Worm (Caenorhabditis elegans): ENCODE data around the gene asb-1.
A peak's percentile ranks its signal among the peaks of the same experiment; 100 is the strongest.

The asb-1 gene

ce11 chrIII:4595771-4596227 is at the start of gene asb-1:
Gene asb-1 (minus strand): TSS chrIII:4595821.
- TF ChIP-seq ztf-4 (tag; optimal IDR thresholded peaks at IDR 0.05), result no peak
- no peak for TF ChIP-seq fkh-2 (tag; optimal IDR thresholded peaks at IDR 0.05)
- TF ChIP-seq eor-1 (tag; optimal IDR thresholded peaks at IDR 0.05), result no peak
- TF ChIP-seq zag-1 (tag; optimal IDR thresholded peaks at IDR 0.05), result no peak
- no peak for TF ChIP-seq fkh-10 (GFP tag; optimal IDR thresholded peaks at IDR 0.05)
- TF ChIP-seq jun-1 (tag; optimal IDR thresholded peaks at IDR 0.05), result no peak
- TF ChIP-seq aly-2 (tag; optimal IDR thresholded peaks at IDR 0.05), result no peak
- no peak for TF ChIP-seq elt-3 (tag; optimal IDR thresholded peaks at IDR 0.05)
- TF ChIP-seq nhr-43 (tag; optimal IDR thresholded peaks at IDR 0.05; ENCODE audit: poor library complexity, severe bottlenecking), result no peak
- TF ChIP-seq sea-2 (GFP tag; optimal IDR thresholded peaks at IDR 0.05), result no peak
- no peak for TF ChIP-seq ztf-11 (tag; optimal IDR thresholded peaks at IDR 0.05)
- no peak for TF ChIP-seq elt-2 (tag; optimal IDR thresholded peaks at IDR 0.05)

ce11 chrIII:4643262-4643661 is 47.6 kb upstream of the asb-1 start, which contains the start of gene pfas-1:
Gene pfas-1 (minus strand): TSS chrIII:4643310.
- TF ChIP-seq pha-4 (tag; optimal IDR thresholded peaks at IDR 0.05), result no peak
- peak; percentile 79 for TF ChIP-seq elt-2 (tag; optimal IDR thresholded peaks at IDR 0.05)
- peak; percentile 57 for TF ChIP-seq pqm-1 (tag; optimal IDR thresholded peaks at IDR 0.05)
- no peak for TF ChIP-seq lsy-12 (tag; optimal IDR thresholded peaks at IDR 0.05)

ce11 chrIII:4634947-4635346 is 39.3 kb upstream of the asb-1 start, which contains the start of gene clec-153:
Gene clec-153 (plus strand): TSS chrIII:4635247.
- no peak for TF ChIP-seq ceh-16 (tag; optimal IDR thresholded peaks at IDR 0.05)
- TF ChIP-seq nhr-25 (tag; optimal IDR thresholded peaks at IDR 0.05), result no peak
- TF ChIP-seq pqm-1 (tag; optimal IDR thresholded peaks at IDR 0.05), result no peak
- no peak for TF ChIP-seq daf-12 (tag; optimal IDR thresholded peaks at IDR 0.05)
- no peak for TF ChIP-seq elt-1 (tag; optimal IDR thresholded peaks at IDR 0.05)
- TF ChIP-seq unc-39 (tag; optimal IDR thresholded peaks at IDR 0.05), result no peak
- no peak for TF ChIP-seq mml-1 (tag; optimal IDR thresholded peaks at IDR 0.05)
- no peak for TF ChIP-seq sea-2 (GFP tag; optimal IDR thresholded peaks at IDR 0.05)
- no peak for TF ChIP-seq nhr-12 (tag; optimal IDR thresholded peaks at IDR 0.05)
- no peak for TF ChIP-seq nfya-1 (tag; optimal IDR thresholded peaks at IDR 0.05; ENCODE audit: insufficient read depth)
- no peak for TF ChIP-seq mdl-1 (tag; optimal IDR thresholded peaks at IDR 0.05)
- TF ChIP-seq R02D3.7 (tag; optimal IDR thresholded peaks at IDR 0.05), result no peak
- TF ChIP-seq nhr-67 (tag; optimal IDR thresholded peaks at IDR 0.05), result no peak
- no peak for TF ChIP-seq lin-15B (tag; optimal IDR thresholded peaks at IDR 0.05)
- TF ChIP-seq ztf-11 (tag; optimal IDR thresholded peaks at IDR 0.05), result no peak
- TF ChIP-seq jun-1 (tag; optimal IDR thresholded peaks at IDR 0.05), result no peak
- TF ChIP-seq aly-2 (tag; optimal IDR thresholded peaks at IDR 0.05), result no peak
- no peak for TF ChIP-seq nhr-11 (tag; optimal IDR thresholded peaks at IDR 0.05)

- TF ChIP-seq nhr-11 (tag; optimal IDR thresholded peaks at IDR 0.05) (no peak), ztf-4 (tag; optimal IDR thresholded peaks at IDR 0.05) (no peak), nhr-25 (tag; optimal IDR thresholded peaks at IDR 0.05) (no peak), unc-62 (GFP tag; optimal IDR thresholded peaks at IDR 0.05) (no peak), egl-5 (tag; optimal IDR thresholded peaks at IDR 0.05) (no peak), nfya-1 (tag; optimal IDR thresholded peaks at IDR 0.05; ENCODE audit: insufficient read depth) (no peak), nhr-67 (tag; optimal IDR thresholded peaks at IDR 0.05) (no peak), fkh-10 (GFP tag; optimal IDR thresholded peaks at IDR 0.05) (no peak), nhr-76 (tag; optimal IDR thresholded peaks at IDR 0.05) (no peak), daf-12 (tag; optimal IDR thresholded peaks at IDR 0.05) (no peak), pqm-1 (tag; optimal IDR thresholded peaks at IDR 0.05) (no peak), egl-27 (tag; optimal IDR thresholded peaks at IDR 0.05) (no peak), mml-1 (tag; optimal IDR thresholded peaks at IDR 0.05) (no peak), nhr-43 (tag; optimal IDR thresholded peaks at IDR 0.05; ENCODE audit: poor library complexity, severe bottlenecking) (no peak), unc-39 (tag; optimal IDR thresholded peaks at IDR 0.05) (no peak), lin-15B (tag; optimal IDR thresholded peaks at IDR 0.05) (no peak), ceh-82 (tag; optimal IDR thresholded peaks at IDR 0.05) (no peak), R02D3.7 (tag; optimal IDR thresholded peaks at IDR 0.05) (no peak)
Observed at ce11 chrIII:4628165-4628564, 32.5 kb upstream of the asb-1 start, which contains the start of gene clec-151. Gene clec-151 (plus strand): TSS chrIII:4628465.
